Worm (Caenorhabditis elegans): ENCODE measurements around the gene yju-2.

Gene yju-2

DNA sequence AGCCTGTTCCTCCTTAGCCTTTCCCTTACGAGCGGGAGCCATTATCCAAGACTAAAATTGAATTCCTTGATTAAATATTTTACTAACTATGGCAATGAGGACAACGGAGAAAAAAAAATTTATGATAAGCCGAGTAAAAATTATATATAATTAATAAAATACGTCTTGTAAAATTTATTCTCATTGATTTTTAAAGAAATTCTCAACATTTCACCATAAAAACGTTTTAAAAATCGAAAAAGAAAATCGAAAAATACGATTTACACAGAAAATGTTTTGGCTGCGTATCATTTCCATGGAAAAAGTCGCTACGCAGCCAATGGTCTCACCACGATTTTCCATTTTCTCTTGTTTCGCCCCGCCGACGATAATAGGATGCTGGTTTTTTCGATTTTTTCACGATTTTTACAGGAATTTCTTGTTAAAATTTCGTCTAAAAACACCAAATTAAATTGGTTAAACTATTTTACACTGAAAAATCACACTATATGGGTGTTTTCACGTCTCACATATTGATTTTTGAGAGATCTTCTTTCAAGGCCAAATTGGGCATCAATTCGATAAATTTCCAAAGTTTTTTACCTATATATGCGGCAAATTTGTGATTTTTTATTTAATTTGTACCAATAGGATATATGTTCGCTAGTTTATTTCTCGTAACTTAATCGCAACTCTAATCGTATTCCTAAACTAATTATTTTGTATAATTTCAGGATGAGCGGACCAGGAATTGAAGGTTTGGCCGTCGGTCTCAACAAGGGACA, 4.4 kb upstream of the yju-2 start, which contains the start of the genes rps-14 and rpl-36 (continued):
- TF ChIP-seq lsy-27 (tag; optimal IDR thresholded peaks at IDR 0.05; ENCODE audit: borderline replicate concordance, insufficient read depth) = no peak
- TF ChIP-seq tbp1 (GFP tag; optimal IDR thresholded peaks at IDR 0.05) = peak; percentile 62
- no peak for TF ChIP-seq B0035.1 (tag; optimal IDR thresholded peaks at IDR 0.05)
- TF ChIP-seq pha-4 (tag; optimal IDR thresholded peaks at IDR 0.05) = peak; percentile 89
- no peak for TF ChIP-seq egl-44 (GFP tag; IDR thresholded peaks at IDR 0.05)
- no peak for TF ChIP-seq hlh-26 (GFP tag; conservative IDR thresholded peaks at IDR 0.05)
- peak; percentile 2 for TF ChIP-seq madf-10 (tag; optimal IDR thresholded peaks at IDR 0.05)
- TF ChIP-seq rec-8 (tag; optimal IDR thresholded peaks at IDR 0.05) = no peak
- no peak for TF ChIP-seq tbx-9 (tag; optimal IDR thresholded peaks at IDR 0.05; ENCODE audit: borderline replicate concordance)
- no peak for TF ChIP-seq let-526 (GFP tag; IDR thresholded peaks at IDR 0.05)
- no peak for TF ChIP-seq egl-18 (GFP tag; IDR thresholded peaks at IDR 0.05)
- no peak for TF ChIP-seq hrde-1 (tag; optimal IDR thresholded peaks at IDR 0.05; ENCODE audit: borderline replicate concordance)
- TF ChIP-seq gei-17 (GFP tag; optimal IDR thresholded peaks at IDR 0.05) = no peak
- no peak for TF ChIP-seq unc-130 (GFP tag; optimal IDR thresholded peaks at IDR 0.05)
- no peak for TF ChIP-seq ets-4 (GFP tag; optimal IDR thresholded peaks at IDR 0.05)
- no peak for TF ChIP-seq zim-3 (tag; optimal IDR thresholded peaks at IDR 0.05)
- TF ChIP-seq hmg-20 (GFP tag; IDR thresholded peaks at IDR 0.05) = no peak
- TF ChIP-seq rcor-1 (GFP tag; IDR thresholded peaks at IDR 0.05) = peak; percentile 34; the same call in 1 of the 2 replicates
- TF ChIP-seq K12H6.12 (tag; optimal IDR thresholded peaks at IDR 0.05) = peak; percentile 47
- peak; percentile 29; the same call in 1 of the 2 replicates for TF ChIP-seq B0336.3 (GFP tag; IDR thresholded peaks at IDR 0.05)
- peak; percentile 60 for TF ChIP-seq attf-5 (GFP tag; optimal IDR thresholded peaks at IDR 0.05)
- peak; percentile 32 for TF ChIP-seq ztf-26 (tag; optimal IDR thresholded peaks at IDR 0.05)
- no peak for TF ChIP-seq rpc-1 (optimal IDR thresholded peaks at IDR 0.05)
- no peak for TF ChIP-seq rpc-1 (tag; optimal IDR thresholded peaks at IDR 0.05)
- no peak for TF ChIP-seq F57A8.1 (GFP tag; optimal IDR thresholded peaks at IDR 0.05)
- no peak for TF ChIP-seq T07F8.4 (tag; optimal IDR thresholded peaks at IDR 0.05)
- peak in 1 of 2 experiments; percentile 45 for TF ChIP-seq let-607 (tag; optimal IDR thresholded peaks at IDR 0.05)
- TF ChIP-seq attf-6 (GFP tag; IDR thresholded peaks at IDR 0.05) = no peak
- no peak for TF ChIP-seq lag-1 (GFP tag; IDR thresholded peaks at IDR 0.05)
- peak in 1 of 3 experiments; percentile 86 for TF ChIP-seq lin-35 (GFP tag; optimal IDR thresholded peaks at IDR 0.05)
- peak; percentile 84 for TF ChIP-seq mcd-1 (GFP tag; IDR thresholded peaks at IDR 0.05)
- peak; percentile 70 for TF ChIP-seq madf-6 (GFP tag; IDR thresholded peaks at IDR 0.05)
- no peak for TF ChIP-seq mel-28 (tag; optimal IDR thresholded peaks at IDR 0.05; ENCODE audit: borderline replicate concordance)
- no peak for TF ChIP-seq Y56A3A.18 (GFP tag; IDR thresholded peaks at IDR 0.05)
- no peak for TF ChIP-seq F39B2.1 (GFP tag; IDR thresholded peaks at IDR 0.05)
- TF ChIP-seq aptf-2 (GFP tag; conservative IDR thresholded peaks at IDR 0.05) = no peak

DNA sequence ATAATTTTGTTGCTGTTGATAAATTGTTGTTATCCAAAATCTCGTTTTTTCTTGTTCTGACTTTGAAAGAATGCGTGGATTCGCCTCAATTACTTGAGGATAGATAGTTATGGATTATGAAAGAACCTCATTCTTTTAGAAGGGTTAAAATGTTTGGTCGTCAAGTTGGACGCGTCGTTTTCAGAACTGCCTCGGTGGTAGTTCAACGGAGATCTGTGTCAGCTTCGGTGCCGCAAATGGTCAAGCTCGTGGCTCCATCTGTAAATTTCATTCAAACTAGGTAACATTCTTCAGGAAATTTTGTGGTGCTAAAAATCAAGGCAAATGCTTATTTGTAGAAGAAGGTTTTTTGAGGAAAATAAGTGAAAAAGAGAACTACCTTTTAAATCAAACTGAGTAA, 3.5 kb upstream of the yju-2 start, which contains the start of gene ndab-2:
TSS of gene ndab-2 (plus strand) at position 140 of the 400 bp plus-strand sequence.
- TF ChIP-seq hsf-1 (GFP tag; IDR thresholded peaks at IDR 0.05) (peak; percentile 68; the same call in 1 of the 2 replicates), repo-1 (tag; optimal IDR thresholded peaks at IDR 0.05) (peak; percentile 52), ets-4 (GFP tag; optimal IDR thresholded peaks at IDR 0.05) (no peak), unc-130 (GFP tag; optimal IDR thresholded peaks at IDR 0.05) (no peak), Y95B8A.8 (GFP tag; IDR thresholded peaks at IDR 0.05) (no peak), nhr-120 (GFP tag; IDR thresholded peaks at IDR 0.05) (no peak), sea-2 (GFP tag; IDR thresholded peaks at IDR 0.05) (no peak), C06A6.2 (GFP tag; conservative IDR thresholded peaks at IDR 0.05) (no peak), F49E8.2 (tag; optimal IDR thresholded peaks at IDR 0.05; ENCODE audit: insufficient read depth) (peak; percentile 26), fkh-3 (tag; optimal IDR thresholded peaks at IDR 0.05) (no peak), hrde-1 (tag; optimal IDR thresholded peaks at IDR 0.05; ENCODE audit: borderline replicate concordance) (peak; percentile 71), lin-40 (tag; optimal IDR thresholded peaks at IDR 0.05) (no peak), ceh-58 (GFP tag; IDR thresholded peaks at IDR 0.05) (0 out of 2 replicates have a peak, but pooled peaks have one; percentile 28), snpc-3.4 (tag; optimal IDR thresholded peaks at IDR 0.05) (peak; percentile 57), aptf-2 (GFP tag; conservative IDR thresholded peaks at IDR 0.05) (no peak)
